Worm (Caenorhabditis elegans) whole organism, L4/young adult: ENCODE data around the gene F26F2.8.
"Not testable (repeated sequence)": the region's sequence is repeated elsewhere in the genome, so short reads cannot be mapped to it uniquely, and the experiment has no call there.

ENCODE experiments used
- W03F9.2 ChIP-seq: fragments of 150-350 bp; optimal IDR thresholded peaks from 2 replicates; lab custom pipeline; 2014; ENCODE audit warnings: missing biosample characterization, missing genetic modification characterization
- dao-5 ChIP-seq: sonication (generic microtip); optimal IDR thresholded peaks from 2 replicates; lab custom pipeline; 2016; ENCODE audit warnings: missing genotype, missing genetic modification characterization, moderate library complexity, missing compliant biosample characterization

DNA sequence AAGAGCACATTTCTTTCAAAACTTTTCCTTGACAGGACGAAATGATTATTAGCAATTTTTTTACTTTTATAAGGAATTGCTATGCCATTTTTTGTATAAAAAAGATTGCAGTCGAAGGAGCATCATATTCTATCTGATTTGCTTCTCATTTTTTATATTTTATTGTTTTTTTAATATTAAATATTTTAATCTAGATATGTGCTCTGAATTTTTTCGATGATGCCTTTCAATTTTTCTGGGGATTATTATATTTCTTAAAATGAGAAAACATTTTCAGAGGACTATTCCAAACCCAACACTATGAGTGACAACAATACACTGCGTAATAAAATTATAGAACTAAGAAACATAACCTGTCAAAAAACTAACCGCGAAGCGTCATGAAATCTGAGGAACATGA is 10.4 kb upstream of the F26F2.8 start, which contains the start of gene F26F2.4:
- TF ChIP-seq W03F9.2, dao-5 (tag; lab: Kevin White, UChicago): not testable (repeated sequence)
